Fruit fly (Drosophila melanogaster): ENCODE measurements around the gene Noa36.

dm6 chr3R:28548457-28548856, 50.6 kb downstream of the Noa36 start:
- no peak for TF ChIP-seq Mnt (GFP tag; optimal IDR thresholded peaks at IDR 0.05)
- no peak for TF ChIP-seq CG5204 (GFP tag; optimal IDR thresholded peaks at IDR 0.05)
- TF ChIP-seq tj (GFP tag; optimal IDR thresholded peaks at IDR 0.05) = no peak
- no peak for TF ChIP-seq CG12768 (GFP tag; optimal IDR thresholded peaks at IDR 0.05)
- no peak for TF ChIP-seq CG11617 (GFP tag; optimal IDR thresholded peaks at IDR 0.05)
- no peak for TF ChIP-seq CG7045 (GFP tag; optimal IDR thresholded peaks at IDR 0.05)
- no peak for TF ChIP-seq CG1620 (GFP tag; optimal IDR thresholded peaks at IDR 0.05)
- no peak for TF ChIP-seq CG14711 (tag; optimal IDR thresholded peaks at IDR 0.05)
- no peak for TF ChIP-seq bab1 (GFP tag; optimal IDR thresholded peaks at IDR 0.05)
